Fruit fly (Drosophila melanogaster) whole organism, embryonic: ENCODE results near the gene ssp.

ENCODE experiments used
- CG10267 ChIP-seq: fragments of 200-800 bp; sonication (Bioruptor generic); optimal IDR thresholded peaks from 2 replicates; lab custom pipeline; 2018; ENCODE audit warnings: missing biosample characterization, mild to moderate bottlenecking, missing genetic modification characterization, moderate library complexity
- CG11085 ChIP-seq: fragments of 200-800 bp; sonication (Bioruptor generic); IDR thresholded peaks from 2 replicates; pipeline ENCODE4 v1.3.6; 2022; ENCODE audit warnings: missing biosample characterization, missing genetic modification characterization
- CG11093 ChIP-seq: fragments of 200-800 bp; sonication (Bioruptor generic); IDR thresholded peaks from 3 replicates; pipeline ENCODE4 v1.3.6; 2022; ENCODE audit warnings: missing biosample characterization, missing genetic modification characterization
- CG12659 ChIP-seq: fragments of 200-800 bp; sonication (Bioruptor generic); optimal IDR thresholded peaks from 3 replicates; lab custom pipeline; 2017; ENCODE audit warnings: mild to moderate bottlenecking, missing biosample characterization, missing genetic modification reagents, missing genetic modification characterization
- CG14050 ChIP-seq: fragments of 200-800 bp; sonication (Bioruptor generic); IDR thresholded peaks from 3 replicates; pipeline ENCODE4 v1.3.6; 2022; ENCODE audit warnings: missing biosample characterization, missing genetic modification characterization
- CG14860 ChIP-seq: fragments of 200-800 bp; sonication (Bioruptor generic); IDR thresholded peaks from 3 replicates; pipeline ENCODE4 v1.3.6; 2022; ENCODE audit warnings: missing biosample characterization, missing genetic modification characterization; ENCODE audit not compliant: partially characterized antibody
- CG15514 ChIP-seq: fragments of 200-800 bp; sonication (Bioruptor generic); optimal IDR thresholded peaks from 3 replicates; lab custom pipeline; 2017; ENCODE audit warnings: missing biosample characterization, missing genetic modification characterization, mild to moderate bottlenecking, moderate library complexity, missing genetic modification reagents
- CG16813 ChIP-seq: fragments of 200-800 bp; sonication (Bioruptor generic); IDR thresholded peaks from 3 replicates; pipeline ENCODE4 v1.3.6; 2022; ENCODE audit warnings: missing biosample characterization, missing genetic modification characterization; ENCODE audit not compliant: partially characterized antibody
- CG17359 ChIP-seq: fragments of 200-800 bp; sonication (Bioruptor generic); optimal IDR thresholded peaks from 3 replicates; lab custom pipeline; 2018; ENCODE audit warnings: missing biosample characterization, mild to moderate bottlenecking, missing genetic modification characterization, moderate library complexity
- CG33557 ChIP-seq: fragments of 200-800 bp; sonication (Bioruptor generic); optimal IDR thresholded peaks from 2 replicates; lab custom pipeline; 2019; ENCODE audit warnings: missing biosample characterization, mild to moderate bottlenecking, missing genetic modification characterization, moderate library complexity
- CG3407 ChIP-seq: fragments of 200-800 bp; sonication (Bioruptor generic); optimal IDR thresholded peaks from 2 replicates; lab custom pipeline; 2018; ENCODE audit warnings: missing biosample characterization, mild to moderate bottlenecking, missing genetic modification characterization
- CG34224 ChIP-seq: fragments of 200-800 bp; sonication (Bioruptor generic); IDR thresholded peaks from 3 replicates; pipeline ENCODE4 v1.3.6; 2022; ENCODE audit warnings: missing biosample characterization, missing genetic modification characterization; ENCODE audit not compliant: partially characterized antibody
- CG4617 ChIP-seq: fragments of 200-800 bp; sonication (Bioruptor generic); optimal IDR thresholded peaks from 3 replicates; lab custom pipeline; 2016; ENCODE audit warnings: missing biosample characterization, missing genetic modification characterization, borderline replicate concordance
- CG9609 ChIP-seq: fragments of 200-800 bp; sonication (Bioruptor generic); optimal IDR thresholded peaks from 3 replicates; lab custom pipeline; 2016; ENCODE audit warnings: missing biosample characterization, missing genetic modification characterization
- CG9932 ChIP-seq: fragments of 200-800 bp; sonication (Bioruptor generic); IDR thresholded peaks from 2 replicates; pipeline ENCODE4 v1.3.6; 2022; ENCODE audit warnings: missing biosample characterization, missing genetic modification characterization
- Doc3 ChIP-seq: fragments of 200-800 bp; sonication (Bioruptor generic); IDR thresholded peaks from 3 replicates; pipeline ENCODE4 v1.3.6; 2022; ENCODE audit warnings: missing biosample characterization, missing genetic modification characterization; ENCODE audit not compliant: partially characterized antibody
- Dref ChIP-seq: fragments of 200-800 bp; sonication (Bioruptor generic); IDR thresholded peaks from 2 replicates; pipeline ENCODE4 v1.3.6; 2022; ENCODE audit warnings: missing biosample characterization, missing genetic modification characterization
- E2f2 ChIP-seq: fragments of 200-800 bp; sonication (Bioruptor generic); IDR thresholded peaks from 2 replicates; pipeline ENCODE4 v1.3.6; 2022; ENCODE audit warnings: missing biosample characterization, missing genetic modification characterization
- Hand ChIP-seq: fragments of 200-800 bp; sonication (Bioruptor generic); optimal IDR thresholded peaks from 2 replicates; lab custom pipeline; 2017; ENCODE audit warnings: mild to moderate bottlenecking, missing biosample characterization, missing genetic modification reagents, missing genetic modification characterization
- HmgZ ChIP-seq: fragments of 200-800 bp; sonication (Bioruptor generic); optimal IDR thresholded peaks from 2 replicates; lab custom pipeline; 2018; ENCODE audit warnings: missing biosample characterization, mild to moderate bottlenecking, missing genetic modification characterization
- MESR4 ChIP-seq: fragments of 200-800 bp; sonication (Bioruptor generic); optimal IDR thresholded peaks from 2 replicates; lab custom pipeline; 2018; ENCODE audit warnings: missing biosample characterization, mild to moderate bottlenecking, missing genetic modification characterization, moderate library complexity
- Med ChIP-seq: fragments of 200-800 bp; sonication (Bioruptor generic); peaks from one replicate; lab custom pipeline; 2016; ENCODE audit warnings: missing biosample characterization, missing genetic modification characterization, mild to moderate bottlenecking, inconsistent platforms, moderate library complexity
- Neu2 ChIP-seq: fragments of 200-800 bp; sonication (Bioruptor generic); optimal IDR thresholded peaks from 3 replicates; lab custom pipeline; 2016; ENCODE audit warnings: missing biosample characterization, missing genetic modification characterization, borderline replicate concordance
- Scr ChIP-seq: fragments of 200-800 bp; sonication (Bioruptor generic); IDR thresholded peaks from 2 replicates; pipeline ENCODE4 v1.3.6; 2022; ENCODE audit warnings: missing biosample characterization, missing genetic modification characterization; ENCODE audit not compliant: partially characterized antibody
- Sry-δ ChIP-seq: fragments of 200-800 bp; sonication (Bioruptor generic); optimal IDR thresholded peaks from 2 replicates; lab custom pipeline; 2016; ENCODE audit warnings: missing biosample characterization, missing genetic modification characterization
- Taf1 ChIP-seq: fragments of 200-800 bp; sonication (Bioruptor generic); IDR thresholded peaks from 2 replicates; pipeline ENCODE4 v1.3.6; 2022; ENCODE audit warnings: missing biosample characterization, missing genetic modification characterization
- Trl ChIP-seq, 3 experiments: fragments of >200 bp in 2 of 3; fragments of 200-800 bp in 1 of 3; sonication (Bioruptor generic) in 1 of 3; optimal IDR thresholded peaks; 2 replicates in 1 of 3; 3 replicates in 2 of 3; lab custom pipeline; 2016 to 2017; ENCODE audit warnings: missing biosample characterization in 1 of 3, missing genetic modification characterization in 1 of 3
- YL-1 ChIP-seq: fragments of 200-800 bp; sonication (Bioruptor generic); optimal IDR thresholded peaks from 3 replicates; lab custom pipeline; 2017; ENCODE audit warnings: missing biosample characterization, mild to moderate bottlenecking, missing genetic modification characterization
- ab ChIP-seq: fragments of 200-800 bp; sonication (Bioruptor generic); optimal IDR thresholded peaks from 2 replicates; lab custom pipeline; 2016; ENCODE audit warnings: missing biosample characterization, missing genetic modification characterization
- amos ChIP-seq: fragments of 200-800 bp; sonication (Bioruptor generic); IDR thresholded peaks from 2 replicates; pipeline ENCODE4 v1.3.6; 2022; ENCODE audit warnings: missing biosample characterization, missing genetic modification characterization; ENCODE audit not compliant: partially characterized antibody
- ato ChIP-seq: fragments of 200-800 bp; sonication (Bioruptor generic); IDR thresholded peaks from 2 replicates; pipeline ENCODE4 v1.3.6; 2022; ENCODE audit warnings: missing biosample characterization, missing genetic modification characterization; ENCODE audit not compliant: partially characterized antibody
- bbx ChIP-seq: fragments of 200-800 bp; sonication (Bioruptor generic); IDR thresholded peaks from 2 replicates; pipeline ENCODE4 v1.3.6; 2022; ENCODE audit warnings: missing biosample characterization, missing genetic modification characterization; ENCODE audit not compliant: partially characterized antibody
- btn ChIP-seq: fragments of 200-800 bp; sonication (Bioruptor generic); optimal IDR thresholded peaks from 2 replicates; lab custom pipeline; 2016; ENCODE audit warnings: missing biosample characterization, missing genetic modification characterization
- chinmo ChIP-seq: fragments of 200-800 bp; sonication (Bioruptor generic); IDR thresholded peaks from 4 replicates; pipeline ENCODE4 v1.3.6; 2022; ENCODE audit warnings: missing biosample characterization, missing genetic modification characterization; ENCODE audit not compliant: partially characterized antibody
- emc ChIP-seq: fragments of 200-800 bp; sonication (Bioruptor generic); optimal IDR thresholded peaks from 2 replicates; lab custom pipeline; 2016; ENCODE audit warnings: missing biosample characterization, missing genetic modification characterization
- h ChIP-seq: fragments of >200 bp; optimal IDR thresholded peaks from 2 replicates; lab custom pipeline; 2017
- inv ChIP-seq: fragments of 200-800 bp; sonication (Bioruptor generic); IDR thresholded peaks from 2 replicates; pipeline ENCODE4 v1.3.6; 2022; ENCODE audit warnings: missing biosample characterization, missing genetic modification characterization; ENCODE audit not compliant: partially characterized antibody
- nom ChIP-seq: fragments of 200-800 bp; sonication (Bioruptor generic); optimal IDR thresholded peaks from 2 replicates; lab custom pipeline; 2017; ENCODE audit warnings: missing biosample characterization, missing genetic modification characterization, mild to moderate bottlenecking, moderate library complexity, missing genetic modification reagents
- phol ChIP-seq: fragments of 200-800 bp; sonication (Bioruptor generic); optimal IDR thresholded peaks from 3 replicates; lab custom pipeline; 2018; ENCODE audit warnings: missing biosample characterization, mild to moderate bottlenecking, missing genetic modification characterization, moderate library complexity
- slbo ChIP-seq: fragments of 200-800 bp; sonication (Bioruptor generic); IDR thresholded peaks from 2 replicates; pipeline ENCODE4 v1.3.6; 2022; ENCODE audit warnings: missing biosample characterization, missing genetic modification characterization
- sqz ChIP-seq: fragments of 200-800 bp; sonication (Bioruptor generic); optimal IDR thresholded peaks from 3 replicates; lab custom pipeline; 2018; ENCODE audit warnings: missing biosample characterization, mild to moderate bottlenecking, missing genetic modification characterization
- stwl ChIP-seq: fragments of 200-800 bp; sonication (Bioruptor generic); optimal IDR thresholded peaks from 3 replicates; lab custom pipeline; 2018; ENCODE audit warnings: missing biosample characterization, mild to moderate bottlenecking, missing genetic modification characterization, moderate library complexity
- toy ChIP-seq: fragments of 200-800 bp; sonication (Bioruptor generic); IDR thresholded peaks from 2 replicates; pipeline ENCODE4 v1.3.6; 2022; ENCODE audit warnings: missing biosample characterization, missing genetic modification characterization
- trem ChIP-seq: fragments of 200-800 bp; optimal IDR thresholded peaks from 3 replicates; lab custom pipeline; 2019; ENCODE audit warnings: missing biosample characterization, mild to moderate bottlenecking, missing genetic modification characterization, moderate library complexity
- unc-4 ChIP-seq: fragments of 200-800 bp; sonication (Bioruptor generic); IDR thresholded peaks from 2 replicates; pipeline ENCODE4 v1.3.6; 2022; ENCODE audit warnings: missing biosample characterization, missing genetic modification characterization; ENCODE audit not compliant: partially characterized antibody
- vnd ChIP-seq: fragments of 200-800 bp; sonication (Bioruptor generic); IDR thresholded peaks from 3 replicates; pipeline ENCODE4 v1.3.6; 2022; ENCODE audit warnings: missing biosample characterization, missing genetic modification characterization; ENCODE audit not compliant: partially characterized antibody
- zen2 ChIP-seq: fragments of 200-800 bp; sonication (Bioruptor generic); IDR thresholded peaks from 3 replicates; pipeline ENCODE4 v1.3.6; 2022; ENCODE audit warnings: missing biosample characterization, missing genetic modification characterization; ENCODE audit not compliant: partially characterized antibody

The ssp gene

dm6 chr3L:12119875-12120485, 1.9 kb downstream of the ssp start, which contains the start of gene CG11560 (continued):
- TF ChIP-seq CG17359, result peak; percentile 83
- TF ChIP-seq YL-1, result peak; percentile 48
- no peak for TF ChIP-seq slbo (GFP tag; lab: Robert Waterston, UW)
- no peak for TF ChIP-seq nom (GFP tag; lab: Kevin White, UChicago)
- TF ChIP-seq btn (GFP tag; lab: Kevin White, UChicago), result no peak
- TF ChIP-seq toy (GFP tag; lab: Robert Waterston, UW), result no peak
- peak; percentile 60 for TF ChIP-seq sqz (GFP tag; lab: Kevin White, UChicago)
- TF ChIP-seq CG34224, result peak; percentile 67
- TF ChIP-seq CG11093 (GFP tag; lab: Robert Waterston, UW), result no peak
- TF ChIP-seq zen2 (GFP tag; lab: Robert Waterston, UW), result peak; percentile 28; the same call in 1 of the 3 replicates
- TF ChIP-seq Doc3, result peak; percentile 59
- TF ChIP-seq unc-4, result peak; percentile 73
- TF ChIP-seq CG12659 (GFP tag; lab: Kevin White, UChicago), result peak; percentile 42
- TF ChIP-seq stwl (tag; lab: Kevin White, UChicago), result peak; percentile 82
- no peak for TF ChIP-seq h (lab: Kevin White, UChicago)
- no peak for TF ChIP-seq emc (GFP tag; lab: Kevin White, UChicago)
- TF ChIP-seq Med (GFP tag; lab: Kevin White, UChicago), result peak; percentile 76
- no peak for TF ChIP-seq CG14050
- TF ChIP-seq bbx (GFP tag; lab: Robert Waterston, UW), result peak; percentile 66
- TF ChIP-seq Dref, result peak; percentile 85
- TF ChIP-seq phol (tag; lab: Kevin White, UChicago), result peak; percentile 43
- TF ChIP-seq CG9932, result no peak
- TF ChIP-seq HmgZ, result peak; percentile 16
- TF ChIP-seq ato (GFP tag; lab: Robert Waterston, UW), result peak; percentile 26
- peak; percentile 35 for TF ChIP-seq CG10267 (tag; lab: Kevin White, UChicago)
- peak; percentile 72 for TF ChIP-seq MESR4 (GFP tag; lab: Kevin White, UChicago)
- TF ChIP-seq Hand (GFP tag; lab: Kevin White, UChicago), result no peak
- peak; percentile 66; the same call in 2 of the 3 replicates for TF ChIP-seq CG14860
- no peak for TF ChIP-seq Taf1 (GFP tag; lab: Robert Waterston, UW)
- peak; percentile 75 for TF ChIP-seq E2f2 (GFP tag; lab: Robert Waterston, UW)
- no peak for TF ChIP-seq ab (GFP tag; lab: Kevin White, UChicago)
- TF ChIP-seq Sry-δ (GFP tag; lab: Kevin White, UChicago), result peak; percentile 61
- 0 out of 4 replicates have a peak, but pooled peaks have one; percentile 29 for TF ChIP-seq chinmo
- no peak for TF ChIP-seq Trl (optimal IDR thresholded peaks at IDR 0.05; lab: Kevin White, UChicago)
- TF ChIP-seq Trl (GFP tag; optimal IDR thresholded peaks at IDR 0.05; lab: Kevin White, UChicago), result no peak
- no peak for TF ChIP-seq CG9609 (GFP tag; lab: Kevin White, UChicago)
- TF ChIP-seq CG15514 (GFP tag; lab: Kevin White, UChicago), result peak; percentile 44
- no peak for TF ChIP-seq CG11085 (GFP tag; lab: Robert Waterston, UW)
- TF ChIP-seq vnd (GFP tag; lab: Robert Waterston, UW), result peak; percentile 69
- TF ChIP-seq CG3407, result no peak
- TF ChIP-seq CG33557 (GFP tag; lab: Kevin White, UChicago), result no peak
- TF ChIP-seq inv (GFP tag; lab: Robert Waterston, UW), result peak; percentile 50; the same call in 1 of the 2 replicates
- peak; percentile 76 for TF ChIP-seq amos (GFP tag; lab: Robert Waterston, UW)
- peak; percentile 73 for TF ChIP-seq Scr (GFP tag; lab: Robert Waterston, UW)
- TF ChIP-seq trem (tag; lab: Kevin White, UChicago), result peak; percentile 31
- no peak for TF ChIP-seq Neu2 (GFP tag; lab: Kevin White, UChicago)
- peak; percentile 62; the same call in 2 of the 3 replicates for TF ChIP-seq CG16813 (GFP tag; lab: Robert Waterston, UW)
- TF ChIP-seq CG4617 (GFP tag; lab: Kevin White, UChicago), result peak; percentile 24
